Worm (Caenorhabditis elegans) whole organism, young adult: ENCODE data around the gene viro-2.

Experiments
- B0019.2 ChIP-seq: fragments of 200-800 bp; sonication (Bioruptor generic); conservative IDR thresholded peaks from 2 replicates; pipeline ENCODE4 v1.3.6; 2022; ENCODE audit warnings: missing genetic modification reagents, missing genetic modification characterization, missing compliant biosample characterization
- B0035.1 ChIP-seq: sonication (generic microtip); optimal IDR thresholded peaks from 2 replicates; lab custom pipeline; 2016; ENCODE audit warnings: missing genetic modification characterization, mild to moderate bottlenecking, missing compliant biosample characterization, missing genotype, missing genetic modification reagents
- B0261.1 ChIP-seq: sonication (generic microtip); optimal IDR thresholded peaks from 2 replicates; lab custom pipeline; 2016; ENCODE audit warnings: mild to moderate bottlenecking, missing genetic modification characterization, moderate library complexity, missing compliant biosample characterization
- D2030.7 ChIP-seq: fragments of 200-800 bp; sonication (Bioruptor generic); IDR thresholded peaks from 2 replicates; pipeline ENCODE4 v1.3.6; 2022; ENCODE audit warnings: missing genetic modification reagents, missing genetic modification characterization, missing compliant biosample characterization
- F10E7.11 ChIP-seq: sonication (generic microtip); optimal IDR thresholded peaks from 2 replicates; lab custom pipeline; 2017; ENCODE audit warnings: mild to moderate bottlenecking, missing genetic modification characterization, moderate library complexity, missing compliant biosample characterization
- F22D6.2 ChIP-seq: sonication (generic microtip); optimal IDR thresholded peaks from 2 replicates; lab custom pipeline; 2016; ENCODE audit warnings: mild to moderate bottlenecking, missing genetic modification characterization, missing compliant biosample characterization
- F33H1.4 ChIP-seq: fragments of 200-800 bp; sonication (Bioruptor generic); IDR thresholded peaks from 2 replicates; pipeline ENCODE4 v1.3.6; 2022; ENCODE audit warnings: missing genetic modification reagents, missing genetic modification characterization, missing compliant biosample characterization
- F39B2.1 ChIP-seq: fragments of 200-800 bp; sonication (Bioruptor generic); IDR thresholded peaks from 2 replicates; pipeline ENCODE4 v1.3.6; 2022; ENCODE audit warnings: missing genetic modification reagents, missing genetic modification characterization, missing compliant biosample characterization
- K12H6.12 ChIP-seq: fragments of 200-800 bp; sonication (Bioruptor generic); optimal IDR thresholded peaks from 2 replicates; lab custom pipeline; 2018; ENCODE audit warnings: mild to moderate bottlenecking, missing genetic modification characterization, missing compliant biosample characterization
- T26A5.8 ChIP-seq: sonication (generic microtip); optimal IDR thresholded peaks from 2 replicates; lab custom pipeline; 2016; ENCODE audit warnings: missing genetic modification characterization, missing compliant biosample characterization
- Y53G8AR.9 ChIP-seq: fragments of 200-800 bp; sonication (Bioruptor generic); conservative IDR thresholded peaks from 2 replicates; pipeline ENCODE4 v1.3.6; 2022; ENCODE audit warnings: missing genetic modification reagents, missing genetic modification characterization, missing compliant biosample characterization
- Y79H2A.3 ChIP-seq: fragments of 200-800 bp; sonication (Bioruptor generic); conservative IDR thresholded peaks from 2 replicates; pipeline ENCODE4 v1.3.6; 2022; ENCODE audit warnings: missing genetic modification reagents, missing genetic modification characterization, missing compliant biosample characterization
- aptf-2 ChIP-seq: fragments of 200-800 bp; sonication (Bioruptor generic); conservative IDR thresholded peaks from 2 replicates; pipeline ENCODE4 v1.3.6; 2022; ENCODE audit warnings: missing genetic modification reagents, missing genetic modification characterization, missing compliant biosample characterization
- aptf-3 ChIP-seq: fragments of 200-800 bp; sonication (Bioruptor generic); IDR thresholded peaks from 2 replicates; pipeline ENCODE4 v1.3.6; 2022; ENCODE audit warnings: missing genetic modification characterization, missing compliant biosample characterization
- cebp-1 ChIP-seq, 2 experiments: fragments of 200-800 bp in 1 of 2; sonication (Bioruptor generic) in 1 of 2; sonication (generic microtip) in 1 of 2; IDR thresholded peaks in 1 of 2; optimal IDR thresholded peaks in 1 of 2; 2 replicates each; pipeline versions ENCODE4 v1.3.6 to Lab custom; 2017 to 2022; ENCODE audit warnings: missing compliant biosample characterization in 2 of 2, missing genetic modification characterization in 2 of 2, mild to moderate bottlenecking in 1 of 2, missing genetic modification reagents in 1 of 2, moderate library complexity in 1 of 2
- cebp-2 ChIP-seq: fragments of 200-800 bp; sonication (Bioruptor generic); IDR thresholded peaks from 2 replicates; pipeline ENCODE4 v1.3.6; 2022; ENCODE audit warnings: missing genetic modification characterization, missing compliant biosample characterization
- die-1 ChIP-seq: sonication (generic microtip); optimal IDR thresholded peaks from 2 replicates; lab custom pipeline; 2016; ENCODE audit warnings: missing genotype, mild to moderate bottlenecking, missing genetic modification characterization, missing compliant biosample characterization
- dpff-1 ChIP-seq: sonication (generic microtip); optimal IDR thresholded peaks from 2 replicates; lab custom pipeline; 2017; ENCODE audit warnings: mild to moderate bottlenecking, missing genetic modification characterization, missing compliant biosample characterization
- dpl-1 ChIP-seq: fragments of 150-350 bp; optimal IDR thresholded peaks from 2 replicates; lab custom pipeline; 2014; ENCODE audit warnings: missing biosample characterization, missing genetic modification reagents, missing genetic modification characterization
- efl-1 ChIP-seq: fragments of 150-350 bp; optimal IDR thresholded peaks from 2 replicates; lab custom pipeline; 2014; ENCODE audit warnings: missing biosample characterization, missing genetic modification reagents, missing genetic modification characterization
- egl-44 ChIP-seq: fragments of 200-800 bp; sonication (Bioruptor generic); IDR thresholded peaks from 2 replicates; pipeline ENCODE4 v1.3.6; 2022; ENCODE audit warnings: missing genetic modification reagents, missing genetic modification characterization, missing compliant biosample characterization
- egrh-3 ChIP-seq: fragments of 200-800 bp; sonication (Bioruptor generic); IDR thresholded peaks from 2 replicates; pipeline ENCODE4 v1.3.6; 2022; ENCODE audit warnings: missing genetic modification reagents, missing genetic modification characterization, missing compliant biosample characterization
- ekl-4 ChIP-seq: fragments of 200-800 bp; sonication (Bioruptor generic); IDR thresholded peaks from 2 replicates; pipeline ENCODE4 v1.3.6; 2022; ENCODE audit warnings: missing genetic modification reagents, missing genetic modification characterization, missing compliant biosample characterization
- him-1 ChIP-seq: sonication (generic microtip); optimal IDR thresholded peaks from 2 replicates; lab custom pipeline; 2016; ENCODE audit warnings: missing genotype, missing genetic modification reagents, missing genetic modification characterization, missing compliant biosample characterization
- hlh-26 ChIP-seq: fragments of 200-800 bp; sonication (Bioruptor generic); conservative IDR thresholded peaks from 2 replicates; pipeline ENCODE4 v1.3.6; 2022; ENCODE audit warnings: missing genetic modification reagents, missing genetic modification characterization, missing compliant biosample characterization
- hmg-1.2 ChIP-seq: fragments of 200-800 bp; sonication (Bioruptor generic); IDR thresholded peaks from 2 replicates; pipeline ENCODE4 v1.3.6; 2022; ENCODE audit warnings: missing genetic modification reagents, missing genetic modification characterization, missing compliant biosample characterization
- hmg-20 ChIP-seq: fragments of 200-800 bp; sonication (Bioruptor generic); IDR thresholded peaks from 2 replicates; pipeline ENCODE4 v1.3.6; 2022; ENCODE audit warnings: missing genetic modification reagents, missing genetic modification characterization, missing compliant biosample characterization
- hrde-1 ChIP-seq: sonication (generic microtip); optimal IDR thresholded peaks from 2 replicates; lab custom pipeline; 2016; ENCODE audit warnings: missing genetic modification characterization, mild to moderate bottlenecking, missing compliant biosample characterization, moderate library complexity, missing genotype, missing genetic modification reagents, borderline replicate concordance
- hsf-1 ChIP-seq: fragments of 200-800 bp; sonication (Bioruptor generic); IDR thresholded peaks from 2 replicates; pipeline ENCODE4 v1.3.6; 2022; ENCODE audit warnings: missing genetic modification reagents, missing genetic modification characterization, missing compliant biosample characterization
- lin-26 ChIP-seq: fragments of 200-800 bp; sonication (Bioruptor generic); IDR thresholded peaks from 2 replicates; pipeline ENCODE4 v1.3.6; 2022; ENCODE audit warnings: missing genetic modification reagents, missing genetic modification characterization, missing compliant biosample characterization
- lin-40 ChIP-seq: sonication (generic microtip); optimal IDR thresholded peaks from 2 replicates; lab custom pipeline; 2016; ENCODE audit warnings: missing genetic modification characterization, mild to moderate bottlenecking, missing compliant biosample characterization, missing genotype, missing genetic modification reagents
- lin-54 ChIP-seq: fragments of 200-800 bp; sonication (Bioruptor generic); optimal IDR thresholded peaks from 2 replicates; lab custom pipeline; 2018; ENCODE audit warnings: mild to moderate bottlenecking, missing genetic modification characterization, missing compliant biosample characterization
- madf-10 ChIP-seq: sonication (generic microtip); optimal IDR thresholded peaks from 2 replicates; lab custom pipeline; 2016; ENCODE audit warnings: mild to moderate bottlenecking, missing genetic modification characterization, missing compliant biosample characterization
- madf-6 ChIP-seq: fragments of 200-800 bp; sonication (Bioruptor generic); IDR thresholded peaks from 2 replicates; pipeline ENCODE4 v1.3.6; 2022; ENCODE audit warnings: missing genetic modification reagents, missing genetic modification characterization, missing compliant biosample characterization
- mes-4 ChIP-seq: sonication (generic microtip); optimal IDR thresholded peaks from 2 replicates; lab custom pipeline; 2016; ENCODE audit warnings: missing genotype, missing genetic modification characterization, missing compliant biosample characterization
- nfya-1 ChIP-seq: sonication (generic microtip); optimal IDR thresholded peaks from 2 replicates; lab custom pipeline; 2017; ENCODE audit warnings: antibody characterized with exemption, missing compliant biosample characterization, missing genetic modification characterization, borderline replicate concordance; ENCODE audit not compliant: insufficient read depth
- nhr-80 ChIP-seq: sonication (generic microtip); optimal IDR thresholded peaks from 2 replicates; lab custom pipeline; 2016; ENCODE audit warnings: missing genetic modification characterization, missing compliant biosample characterization
- rcor-1 ChIP-seq: fragments of 200-800 bp; sonication (Bioruptor generic); IDR thresholded peaks from 2 replicates; pipeline ENCODE4 v1.3.6; 2022; ENCODE audit warnings: missing genetic modification reagents, missing genetic modification characterization, missing compliant biosample characterization
- rpc-1 ChIP-seq, 2 experiments: fragments of 150-350 bp in 1 of 2; sonication (generic microtip) in 1 of 2; optimal IDR thresholded peaks; 2 replicates each; lab custom pipeline; 2014 to 2018; ENCODE audit warnings: missing biosample characterization in 1 of 2, missing genetic modification characterization in 1 of 2, missing genetic modification reagents in 1 of 2, missing genotype in 1 of 2
- snpc-1.1 ChIP-seq: sonication (generic microtip); optimal IDR thresholded peaks from 2 replicates; lab custom pipeline; 2017; ENCODE audit warnings: missing genetic modification characterization, mild to moderate bottlenecking, missing compliant biosample characterization, antibody characterized with exemption, moderate library complexity, missing genotype, missing genetic modification reagents; ENCODE audit not compliant: insufficient read depth
- snpc-1.3 ChIP-seq: sonication (generic microtip); optimal IDR thresholded peaks from 2 replicates; lab custom pipeline; 2017; ENCODE audit warnings: missing genetic modification characterization, mild to moderate bottlenecking, missing compliant biosample characterization, antibody characterized with exemption, moderate library complexity, missing genotype, missing genetic modification reagents; ENCODE audit not compliant: insufficient read depth
- tbp1 ChIP-seq: fragments of 200-800 bp; sonication (Bioruptor generic); optimal IDR thresholded peaks from 2 replicates; lab custom pipeline; 2018; ENCODE audit warnings: mild to moderate bottlenecking, missing genetic modification characterization, missing compliant biosample characterization
- tlf-1 ChIP-seq: fragments of 200-800 bp; sonication (Bioruptor generic); optimal IDR thresholded peaks from 2 replicates; lab custom pipeline; 2018; ENCODE audit warnings: mild to moderate bottlenecking, missing genetic modification characterization, missing compliant biosample characterization
- zfh-2 ChIP-seq: fragments of 200-800 bp; sonication (Bioruptor generic); conservative IDR thresholded peaks from 2 replicates; pipeline ENCODE4 v1.3.6; 2022; ENCODE audit warnings: missing genetic modification reagents, missing genetic modification characterization, missing compliant biosample characterization
- ztf-18 ChIP-seq: sonication (generic microtip); optimal IDR thresholded peaks from 2 replicates; lab custom pipeline; 2016; ENCODE audit warnings: missing genotype, mild to moderate bottlenecking, missing genetic modification characterization, missing compliant biosample characterization
- ztf-25 ChIP-seq: fragments of 200-800 bp; sonication (Bioruptor generic); IDR thresholded peaks from 2 replicates; pipeline ENCODE4 v1.3.6; 2022; ENCODE audit warnings: missing genetic modification reagents, missing genetic modification characterization, missing compliant biosample characterization
- ztf-6 ChIP-seq: fragments of 200-800 bp; sonication (Bioruptor generic); IDR thresholded peaks from 2 replicates; pipeline ENCODE4 v1.3.6; 2022; ENCODE audit warnings: missing genetic modification reagents, missing genetic modification characterization, missing compliant biosample characterization

viro-2 gene

ce11 chrIII:7142172-7142601 is 13.5 kb downstream of the viro-2 start (continued):
- TF ChIP-seq egrh-3 (GFP tag; lab: Robert Waterston, UW) (no peak), T26A5.8 (tag; lab: Kevin White, UChicago) (no peak), hrde-1 (tag; lab: Kevin White, UChicago) (peak; percentile 41), Y53G8AR.9 (GFP tag; lab: Robert Waterston, UW) (peak; percentile 78), mes-4 (tag; lab: Kevin White, UChicago) (no peak), D2030.7 (peak; percentile 92), lin-54 (peak; percentile 63), F22D6.2 (tag; lab: Kevin White, UChicago) (no peak), tlf-1 (GFP tag; lab: Kevin White, UChicago) (peak; percentile 18), efl-1 (GFP tag; lab: Kevin White, UChicago) (no peak), dpl-1 (no peak), die-1 (tag; lab: Kevin White, UChicago) (no peak), tbp1 (GFP tag; lab: Kevin White, UChicago) (peak; percentile 78), aptf-3 (no peak), snpc-1.1 (tag; lab: Kevin White, UChicago) (peak; percentile 98), madf-6 (GFP tag; lab: Robert Waterston, UW) (peak; percentile 64), him-1 (tag; lab: Kevin White, UChicago) (peak; percentile 96), rpc-1 (optimal IDR thresholded peaks at IDR 0.05; lab: Kevin White, UChicago) (no peak), rpc-1 (tag; optimal IDR thresholded peaks at IDR 0.05; lab: Kevin White, UChicago) (peak; percentile 11), dpff-1 (tag; lab: Kevin White, UChicago) (peak; percentile 30), ekl-4 (GFP tag; lab: Robert Waterston, UW) (peak; percentile 80), ztf-6 (GFP tag; lab: Robert Waterston, UW) (no peak), ztf-25 (GFP tag; lab: Robert Waterston, UW) (no peak), cebp-2 (GFP tag; lab: Robert Waterston, UW) (no peak), ztf-18 (tag; lab: Kevin White, UChicago) (peak; percentile 4), cebp-1 (GFP tag; IDR thresholded peaks at IDR 0.05; lab: Robert Waterston, UW) (no peak), cebp-1 (tag; optimal IDR thresholded peaks at IDR 0.05; lab: Kevin White, UChicago) (no peak), K12H6.12 (no peak), F39B2.1 (0 out of 2 replicates have a peak, but pooled peaks have one; percentile 61), hmg-1.2 (GFP tag; lab: Robert Waterston, UW) (peak; percentile 94), F33H1.4 (peak; percentile 56), madf-10 (tag; lab: Kevin White, UChicago) (no peak), nhr-80 (tag; lab: Kevin White, UChicago) (no peak), Y79H2A.3 (no peak), nfya-1 (tag; lab: Kevin White, UChicago) (no peak), hlh-26 (GFP tag; lab: Robert Waterston, UW) (no peak), hmg-20 (GFP tag; lab: Robert Waterston, UW) (0 out of 2 replicates have a peak, but pooled peaks have one; percentile 47), F10E7.11 (tag; lab: Kevin White, UChicago) (no peak), zfh-2 (GFP tag; lab: Robert Waterston, UW) (no peak), lin-26 (GFP tag; lab: Robert Waterston, UW) (peak; percentile 18; the same call in 1 of the 2 replicates), egl-44 (GFP tag; lab: Robert Waterston, UW) (no peak), rcor-1 (GFP tag; lab: Robert Waterston, UW) (peak; percentile 58; the same call in 1 of the 2 replicates), B0035.1 (no peak), B0019.2 (GFP tag; lab: Robert Waterston, UW) (0 out of 2 replicates have a peak, but pooled peaks have one; percentile 24), snpc-1.3 (tag; lab: Kevin White, UChicago) (peak; percentile 89), lin-40 (no peak), aptf-2 (GFP tag; lab: Robert Waterston, UW) (no peak), B0261.1 (no peak), hsf-1 (GFP tag; lab: Robert Waterston, UW) (peak; percentile 56)
- TF ChIP-seq, all 124 proteins: peak for 42
